Worm (Caenorhabditis elegans) whole organism, early embryonic: ENCODE measurements around the gene T01G1.4.

Experiments
- B0310.2 ChIP-seq: sonication (generic microtip); optimal IDR thresholded peaks from 2 replicates; lab custom pipeline; 2016; ENCODE audit warnings: mild to moderate bottlenecking, missing genetic modification characterization, missing compliant biosample characterization
- F13C5.2 ChIP-seq: sonication (generic microtip); optimal IDR thresholded peaks from 2 replicates; lab custom pipeline; 2017; ENCODE audit warnings: mild to moderate bottlenecking, missing genetic modification characterization, inconsistent platforms, missing compliant biosample characterization
- aly-1 ChIP-seq: sonication (generic microtip); optimal IDR thresholded peaks from 2 replicates; lab custom pipeline; 2016; ENCODE audit warnings: missing genetic modification characterization, missing compliant biosample characterization
- ama-1 ChIP-seq: fragments of 150-350 bp; optimal IDR thresholded peaks from 2 replicates; lab custom pipeline; 2014
- ceh-13 ChIP-seq: fragments of 200-800 bp; sonication (Bioruptor generic); optimal IDR thresholded peaks from 2 replicates; lab custom pipeline; 2018; ENCODE audit warnings: mild to moderate bottlenecking, missing genetic modification characterization, missing compliant biosample characterization
- ceh-36 ChIP-seq: sonication (generic microtip); optimal IDR thresholded peaks from 2 replicates; lab custom pipeline; 2016; ENCODE audit warnings: missing genetic modification characterization, inconsistent platforms, missing compliant biosample characterization
- ets-7 ChIP-seq: sonication (generic microtip); optimal IDR thresholded peaks from 2 replicates; lab custom pipeline; 2016; ENCODE audit warnings: missing genotype, missing genetic modification characterization, missing compliant biosample characterization
- flt-1 ChIP-seq: fragments of 200-800 bp; sonication (Bioruptor generic); IDR thresholded peaks from 2 replicates; pipeline ENCODE4 v1.3.6; 2022; ENCODE audit warnings: missing genetic modification characterization, missing compliant biosample characterization
- hmbx-1 ChIP-seq: sonication (generic microtip); optimal IDR thresholded peaks from 2 replicates; lab custom pipeline; 2016; ENCODE audit warnings: mild to moderate bottlenecking, missing genetic modification characterization, missing compliant biosample characterization
- hmg-4 ChIP-seq: fragments of 200-800 bp; sonication (Bioruptor generic); optimal IDR thresholded peaks from 2 replicates; lab custom pipeline; 2018; ENCODE audit warnings: mild to moderate bottlenecking, missing genetic modification characterization, missing compliant biosample characterization
- hnd-1 ChIP-seq: sonication (generic microtip); optimal IDR thresholded peaks from 2 replicates; lab custom pipeline; 2016; ENCODE audit warnings: missing genetic modification characterization, missing compliant biosample characterization
- pes-1 ChIP-seq: fragments of 200-800 bp; sonication (Bioruptor generic); IDR thresholded peaks from 2 replicates; pipeline ENCODE4 v1.3.6; 2022; ENCODE audit warnings: missing genetic modification reagents, missing genetic modification characterization, missing compliant biosample characterization
- scrt-1 ChIP-seq: fragments of 200-800 bp; sonication (Bioruptor generic); IDR thresholded peaks from 2 replicates; pipeline ENCODE4 v1.3.6; 2022; ENCODE audit warnings: missing genetic modification characterization, missing compliant biosample characterization
- sea-1 ChIP-seq: fragments of 200-800 bp; sonication (Bioruptor generic); conservative IDR thresholded peaks from 2 replicates; pipeline ENCODE4 v1.3.6; 2022; ENCODE audit warnings: missing genetic modification characterization, missing compliant biosample characterization
- tbx-11 ChIP-seq: fragments of 200-800 bp; sonication (Bioruptor generic); IDR thresholded peaks from 2 replicates; pipeline ENCODE4 v1.3.6; 2022; ENCODE audit warnings: missing genetic modification characterization, missing compliant biosample characterization
- tbx-37 ChIP-seq: fragments of 200-800 bp; sonication (Bioruptor generic); conservative IDR thresholded peaks from 2 replicates; pipeline ENCODE4 v1.3.6; 2022; ENCODE audit warnings: missing genetic modification reagents, missing genetic modification characterization, missing compliant biosample characterization
- tra-4 ChIP-seq: sonication (generic microtip); optimal IDR thresholded peaks from 2 replicates; lab custom pipeline; 2017; ENCODE audit warnings: missing genetic modification characterization, missing compliant biosample characterization

T01G1.4 gene

DNA sequence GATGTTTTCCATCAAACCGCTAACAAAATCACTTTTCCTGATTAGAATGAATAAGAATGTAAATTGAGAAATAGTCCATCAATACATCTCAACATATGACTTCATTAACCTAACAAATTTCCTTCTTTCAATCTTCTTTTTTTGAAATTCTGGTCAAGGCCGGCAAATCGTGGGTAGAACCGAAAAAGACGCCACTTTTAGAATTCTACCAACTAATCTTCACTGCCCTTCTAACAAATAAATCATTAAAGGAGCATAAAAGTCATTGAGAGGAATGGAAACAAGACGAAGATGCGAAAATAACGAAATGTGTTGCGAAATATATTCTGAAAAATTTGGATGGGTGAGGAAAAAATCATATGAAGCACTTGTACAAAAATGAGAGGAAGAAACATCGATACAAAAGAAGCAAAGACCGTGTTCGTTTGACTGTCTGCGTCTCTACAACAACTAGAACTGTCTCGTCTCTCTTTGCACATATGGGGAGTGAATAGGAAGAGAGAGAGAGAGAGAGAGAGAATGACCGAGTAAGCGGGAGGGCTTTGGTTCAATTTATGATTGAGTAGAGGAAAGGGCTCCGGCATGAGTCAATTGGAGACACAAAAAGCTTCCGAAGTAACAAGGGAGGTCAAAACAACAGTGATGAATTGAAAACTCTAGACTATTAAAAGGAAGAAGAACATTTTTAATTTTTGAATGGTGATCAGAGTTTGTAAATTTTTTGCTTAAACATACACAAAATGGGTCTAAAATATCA, 2.7 kb upstream of the T01G1.4 start:
- TF ChIP-seq ceh-13 (GFP tag; lab: Kevin White, UChicago) (no peak), pes-1 (GFP tag; lab: Robert Waterston, UW) (no peak)

- TF ChIP-seq B0310.2 (tag; lab: Kevin White, UChicago) (no peak), ceh-36 (tag; lab: Kevin White, UChicago) (no peak), hmg-4 (no peak), ama-1 (lab: Kevin White, UChicago) (no peak), tra-4 (tag; lab: Kevin White, UChicago) (no peak), tbx-37 (GFP tag; lab: Robert Waterston, UW) (no peak), hmbx-1 (tag; lab: Kevin White, UChicago) (no peak), F13C5.2 (tag; lab: Kevin White, UChicago) (no peak), aly-1 (no peak), ets-7 (no peak), tbx-11 (GFP tag; lab: Robert Waterston, UW) (no peak), scrt-1 (GFP tag; lab: Robert Waterston, UW) (no peak), sea-1 (GFP tag; lab: Robert Waterston, UW) (no peak), ceh-13 (GFP tag; lab: Kevin White, UChicago) (no peak), pes-1 (GFP tag; lab: Robert Waterston, UW) (no peak), flt-1 (GFP tag; lab: Robert Waterston, UW) (no peak), hnd-1 (tag; lab: Kevin White, UChicago) (no peak)
Observed at ce11 chrIV:11359769-11360168, 1.5 kb downstream of the T01G1.4 start, which contains the start of gene klp-12. klp-12 (minus strand) TSS chrIV:11359869.

DNA sequence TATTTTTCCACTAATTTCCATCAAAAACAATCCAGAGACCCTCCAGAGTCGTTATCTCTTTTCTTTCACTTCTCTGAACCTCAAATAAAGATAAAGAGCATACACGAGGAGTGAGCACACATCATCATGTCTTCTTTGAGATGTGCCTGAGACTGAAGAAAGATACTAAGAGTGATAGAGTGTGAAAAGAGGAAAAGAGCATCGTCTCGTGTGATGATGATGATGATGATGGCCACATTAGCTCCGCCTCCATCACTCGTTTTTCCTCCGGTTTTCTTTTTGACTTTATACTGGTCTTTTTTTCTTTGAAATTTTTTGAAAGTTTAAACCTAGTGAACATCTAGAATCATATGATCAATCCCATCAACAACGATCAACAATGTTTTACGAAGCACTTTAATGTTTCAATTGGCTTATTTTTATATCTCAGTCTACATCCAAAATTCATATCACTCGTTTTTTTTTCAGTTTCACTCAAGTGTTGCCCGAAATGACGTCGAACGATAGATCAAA, 7.3 kb downstream of the T01G1.4 start, which contains the start of gene T01G1.2:
T01G1.2 (plus strand) TSS at position 463 of the 513 bp plus-strand sequence.
- TF ChIP-seq hmbx-1 (tag; lab: Kevin White, UChicago) (no peak), ceh-13 (GFP tag; lab: Kevin White, UChicago) (no peak), flt-1 (GFP tag; lab: Robert Waterston, UW) (no peak), tra-4 (tag; lab: Kevin White, UChicago) (no peak), pes-1 (GFP tag; lab: Robert Waterston, UW) (no peak), sea-1 (GFP tag; lab: Robert Waterston, UW) (no peak), aly-1 (no peak), ceh-36 (tag; lab: Kevin White, UChicago) (no peak), ama-1 (lab: Kevin White, UChicago) (no peak), hmg-4 (no peak), scrt-1 (GFP tag; lab: Robert Waterston, UW) (no peak), ets-7 (no peak), tbx-11 (GFP tag; lab: Robert Waterston, UW) (no peak), hnd-1 (tag; lab: Kevin White, UChicago) (no peak), B0310.2 (tag; lab: Kevin White, UChicago) (no peak)

ce11 chrIV:11352768-11353167, 8.5 kb downstream of the T01G1.4 start:
- TF ChIP-seq tbx-37 (GFP tag; lab: Robert Waterston, UW) (no peak), ceh-36 (tag; lab: Kevin White, UChicago) (no peak), tra-4 (tag; lab: Kevin White, UChicago) (no peak), sea-1 (GFP tag; lab: Robert Waterston, UW) (no peak), aly-1 (no peak), ets-7 (no peak), B0310.2 (tag; lab: Kevin White, UChicago) (no peak)

ce11 chrIV:11351563-11351962, 9.7 kb downstream of the T01G1.4 start:
- TF ChIP-seq hnd-1 (tag; lab: Kevin White, UChicago) (no peak), scrt-1 (GFP tag; lab: Robert Waterston, UW) (no peak), ets-7 (no peak), tbx-11 (GFP tag; lab: Robert Waterston, UW) (no peak), ama-1 (lab: Kevin White, UChicago) (no peak), aly-1 (no peak), pes-1 (GFP tag; lab: Robert Waterston, UW) (no peak), hmg-4 (no peak), ceh-36 (tag; lab: Kevin White, UChicago) (no peak), F13C5.2 (tag; lab: Kevin White, UChicago) (no peak), hmbx-1 (tag; lab: Kevin White, UChicago) (no peak), tbx-37 (GFP tag; lab: Robert Waterston, UW) (no peak), B0310.2 (tag; lab: Kevin White, UChicago) (no peak), ceh-13 (GFP tag; lab: Kevin White, UChicago) (no peak), tra-4 (tag; lab: Kevin White, UChicago) (no peak), flt-1 (GFP tag; lab: Robert Waterston, UW) (no peak), sea-1 (GFP tag; lab: Robert Waterston, UW) (no peak)

DNA sequence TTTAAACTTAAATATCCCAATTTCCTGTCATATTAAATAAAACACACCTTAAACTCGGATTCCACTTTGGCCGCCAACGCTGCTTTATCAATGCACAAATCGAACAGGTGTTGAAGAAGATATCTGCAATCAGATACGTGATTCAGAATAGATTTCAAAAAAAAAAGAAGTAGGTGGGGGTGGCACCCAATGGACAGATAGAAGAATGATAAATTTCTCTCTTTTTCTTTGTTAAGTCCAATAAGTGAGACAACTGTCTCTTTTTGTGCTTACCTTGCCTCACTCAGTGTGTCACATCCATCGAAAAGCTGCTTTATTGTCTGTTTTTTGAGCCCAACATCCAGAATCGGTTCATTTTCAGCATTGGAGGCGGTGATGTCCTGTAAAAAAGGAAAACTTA, 10.5 kb downstream of the T01G1.4 start:
- TF ChIP-seq tra-4 (tag; lab: Kevin White, UChicago) (no peak), hnd-1 (tag; lab: Kevin White, UChicago) (no peak), hmg-4 (no peak), tbx-37 (GFP tag; lab: Robert Waterston, UW) (no peak), ceh-36 (tag; lab: Kevin White, UChicago) (no peak), hmbx-1 (tag; lab: Kevin White, UChicago) (no peak), ceh-13 (GFP tag; lab: Kevin White, UChicago) (no peak), aly-1 (no peak), pes-1 (GFP tag; lab: Robert Waterston, UW) (no peak), F13C5.2 (tag; lab: Kevin White, UChicago) (no peak), ama-1 (lab: Kevin White, UChicago) (no peak), scrt-1 (GFP tag; lab: Robert Waterston, UW) (no peak), ets-7 (no peak), tbx-11 (GFP tag; lab: Robert Waterston, UW) (no peak), B0310.2 (tag; lab: Kevin White, UChicago) (no peak), sea-1 (GFP tag; lab: Robert Waterston, UW) (no peak), flt-1 (GFP tag; lab: Robert Waterston, UW) (no peak)
